Fruit fly (Drosophila melanogaster): Measurements from ENCODE around the gene wts.

The wts gene

DNA sequence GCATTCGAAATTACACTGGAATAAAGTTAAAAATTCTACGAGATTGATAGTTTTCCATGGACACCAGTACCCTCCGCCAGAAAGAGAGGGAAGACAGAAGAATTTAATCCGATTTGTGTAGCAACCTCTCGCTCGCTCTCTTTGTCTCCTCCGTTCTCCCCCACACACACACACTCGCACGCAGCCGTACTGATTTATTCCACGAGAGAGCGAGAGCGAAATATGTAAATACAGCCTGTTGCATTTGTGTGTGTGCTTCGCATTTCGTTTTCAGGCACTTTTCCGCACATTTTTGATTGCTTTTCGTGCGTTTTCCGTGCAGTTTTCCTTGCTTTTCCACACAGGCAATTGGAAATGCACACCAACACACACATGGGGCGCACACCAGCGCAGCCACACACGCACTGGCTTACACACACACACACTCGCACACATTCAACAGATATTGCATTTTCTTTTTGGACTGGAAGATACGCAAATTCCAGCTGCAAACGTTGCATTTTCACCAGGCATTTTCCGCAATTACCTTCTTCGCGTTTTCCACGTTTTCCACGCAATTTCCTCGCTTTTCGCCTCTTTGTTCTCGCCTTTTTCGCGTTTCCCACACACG lies 552 bp downstream of the wts start (continued):
- TF ChIP-seq CG31365 (tag; optimal IDR thresholded peaks at IDR 0.05) (no peak), Sin3A (optimal IDR thresholded peaks at IDR 0.05) (no peak), nerfin-1 (tag; optimal IDR thresholded peaks at IDR 0.05) (peak; percentile 24), CG43689 (GFP tag; IDR thresholded peaks at IDR 0.05) (no peak), lab (GFP tag; optimal IDR thresholded peaks at IDR 0.05) (no peak), sens-2 (GFP tag; IDR thresholded peaks at IDR 0.05) (0 out of 2 replicates have a peak, but pooled peaks have one; percentile 30), MESR4 (GFP tag; optimal IDR thresholded peaks at IDR 0.05) (no peak), NFAT (GFP tag; IDR thresholded peaks at IDR 0.05) (no peak), run (tag; optimal IDR thresholded peaks at IDR 0.05) (no peak), CG2202 (tag; optimal IDR thresholded peaks at IDR 0.05) (no peak), CG10209 (GFP tag; optimal IDR thresholded peaks at IDR 0.05) (no peak), CG1603 (tag; optimal IDR thresholded peaks at IDR 0.05) (no peak), Spps (tag; optimal IDR thresholded peaks at IDR 0.05) (no peak), Xrp1 (GFP tag; IDR thresholded peaks at IDR 0.05) (0 out of 2 replicates have a peak, but pooled peaks have one; percentile 36), ranshi (GFP tag; IDR thresholded peaks at IDR 0.05) (no peak), CG17568 (GFP tag; optimal IDR thresholded peaks at IDR 0.05) (no peak), Elba2 (GFP tag; optimal IDR thresholded peaks at IDR 0.05) (peak; percentile 70), dpn (GFP tag; optimal IDR thresholded peaks at IDR 0.05) (no peak), ind (GFP tag; optimal IDR thresholded peaks at IDR 0.05) (no peak), CG12744 (GFP tag; optimal IDR thresholded peaks at IDR 0.05) (no peak), ab (GFP tag; optimal IDR thresholded peaks at IDR 0.05) (no peak), oc (tag; optimal IDR thresholded peaks at IDR 0.05) (peak; percentile 87), Hr39 (optimal IDR thresholded peaks at IDR 0.05) (no peak), jing (GFP tag; optimal IDR thresholded peaks at IDR 0.05) (no peak), Rfx (GFP tag; IDR thresholded peaks at IDR 0.05) (no peak), sc (optimal IDR thresholded peaks at IDR 0.05) (no peak), sc (GFP tag; optimal IDR thresholded peaks at IDR 0.05) (no peak), tna (GFP tag; IDR thresholded peaks at IDR 0.05; ENCODE audit: partially characterized antibody) (no peak), CG16813 (GFP tag; IDR thresholded peaks at IDR 0.05; ENCODE audit: partially characterized antibody) (no peak), Sry-δ (GFP tag; optimal IDR thresholded peaks at IDR 0.05) (no peak), CG7963 (GFP tag; IDR thresholded peaks at IDR 0.05; ENCODE audit: partially characterized antibody) (no peak), CG15514 (GFP tag; optimal IDR thresholded peaks at IDR 0.05) (no peak), sug (tag; optimal IDR thresholded peaks at IDR 0.05) (peak; percentile 9), pho (GFP tag; optimal IDR thresholded peaks at IDR 0.05) (no peak), CG12071 (GFP tag; optimal IDR thresholded peaks at IDR 0.05) (no peak), ewg (GFP tag; optimal IDR thresholded peaks at IDR 0.05) (peak; percentile 64), CG6683 (GFP tag; optimal IDR thresholded peaks at IDR 0.05) (no peak), CG2116 (GFP tag; optimal IDR thresholded peaks at IDR 0.05) (no peak), pzg (GFP tag; optimal IDR thresholded peaks at IDR 0.05) (no peak), zf30C (GFP tag; optimal IDR thresholded peaks at IDR 0.05) (peak; percentile 73), Hr78 (GFP tag; optimal IDR thresholded peaks at IDR 0.05) (no peak), fd102C (GFP tag; optimal IDR thresholded peaks at IDR 0.05) (no peak), CG17359 (tag; optimal IDR thresholded peaks at IDR 0.05) (no peak), disco-r (GFP tag; optimal IDR thresholded peaks at IDR 0.05) (no peak), CG10959 (GFP tag; IDR thresholded peaks at IDR 0.05) (no peak), CG17612 (GFP tag; IDR thresholded peaks at IDR 0.05) (no peak), Atf6 (GFP tag; IDR thresholded peaks at IDR 0.05) (0 out of 2 replicates have a peak, but pooled peaks have one; percentile 13), Ravus (GFP tag; IDR thresholded peaks at IDR 0.05) (no peak), cg (GFP tag; optimal IDR thresholded peaks at IDR 0.05) (peak; percentile 99), CG2129 (GFP tag; IDR thresholded peaks at IDR 0.05; ENCODE audit: partially characterized antibody) (no peak)

Measured in whole organism, embryonic.